Fruit fly (Drosophila melanogaster): ENCODE data around the gene JMJD5.

JMJD5 gene

DNA sequence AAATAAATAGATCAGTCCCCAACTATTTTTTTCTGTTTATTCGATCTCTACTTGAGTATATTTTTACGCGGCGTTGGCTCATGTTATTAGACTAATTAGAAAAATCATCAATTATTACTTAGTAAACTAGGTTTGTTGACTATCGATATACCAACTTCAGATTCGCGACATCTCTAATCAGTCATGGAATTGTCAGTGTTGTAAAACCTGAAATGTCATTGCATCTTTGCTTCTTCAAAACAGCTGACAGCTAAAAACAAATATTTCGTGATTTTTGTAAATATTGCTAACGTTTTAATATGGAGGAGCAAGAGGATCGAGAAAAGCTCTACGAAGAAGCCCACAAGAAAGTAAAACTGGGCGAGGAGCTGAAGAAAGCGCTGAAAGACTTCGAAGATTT is 7.3 kb downstream of the JMJD5 start, which contains the start of gene CG42553:
CG42553 (plus strand) TSS at position 216 of the 400 bp plus-strand sequence.
- TF ChIP-seq OdsH (GFP tag; optimal IDR thresholded peaks at IDR 0.05) (no peak), Dif (GFP tag; optimal IDR thresholded peaks at IDR 0.05; ENCODE audit: partially characterized antibody) (no peak), GATAd (GFP tag; optimal IDR thresholded peaks at IDR 0.05) (no peak), foxo (GFP tag; optimal IDR thresholded peaks at IDR 0.05) (no peak), Hr78 (GFP tag; optimal IDR thresholded peaks at IDR 0.05) (no peak), pan (optimal IDR thresholded peaks at IDR 0.05) (no peak), lola (GFP tag; optimal IDR thresholded peaks at IDR 0.05) (no peak), Rel (GFP tag; optimal IDR thresholded peaks at IDR 0.05) (no peak), Rel (tag; optimal IDR thresholded peaks at IDR 0.05) (peak; percentile 7), Vsx2 (GFP tag; optimal IDR thresholded peaks at IDR 0.05; ENCODE audit: partially characterized antibody) (no peak), Mio (GFP tag; optimal IDR thresholded peaks at IDR 0.05) (no peak), CG32264 (GFP tag; optimal IDR thresholded peaks at IDR 0.05) (no peak), sv (GFP tag; optimal IDR thresholded peaks at IDR 0.05) (no peak), HLH106 (tag; optimal IDR thresholded peaks at IDR 0.05) (no peak), Hnf4 (GFP tag; optimal IDR thresholded peaks at IDR 0.05) (peak; percentile 13), dl (GFP tag; optimal IDR thresholded peaks at IDR 0.05; ENCODE audit: insufficient read depth in 1 of 2, partially characterized antibody in 2 of 2) (no peak), CrebA (GFP tag; optimal IDR thresholded peaks at IDR 0.05; ENCODE audit: borderline replicate concordance) (no peak), CG9705 (GFP tag; optimal IDR thresholded peaks at IDR 0.05) (no peak), Hr83 (GFP tag; optimal IDR thresholded peaks at IDR 0.05; ENCODE audit: poor library complexity, severe bottlenecking) (peak; percentile 20), ey (GFP tag; optimal IDR thresholded peaks at IDR 0.05) (no peak), h (GFP tag; optimal IDR thresholded peaks at IDR 0.05) (no peak), woc (GFP tag; optimal IDR thresholded peaks at IDR 0.05) (peak; percentile 78), Dfd (GFP tag; optimal IDR thresholded peaks at IDR 0.05) (no peak), Abd-B (GFP tag; optimal IDR thresholded peaks at IDR 0.05) (no peak), tai (GFP tag; optimal IDR thresholded peaks at IDR 0.05) (no peak), dmrt93B (GFP tag; optimal IDR thresholded peaks at IDR 0.05) (no peak), br (GFP tag; optimal IDR thresholded peaks at IDR 0.05) (no peak), rgr (GFP tag; optimal IDR thresholded peaks at IDR 0.05) (no peak), sage (GFP tag; optimal IDR thresholded peaks at IDR 0.05) (no peak)

dm6 chr3L:832897-833857 is 8.0 kb downstream of the JMJD5 start, which contains the start of gene Sf3b3:
TSS of gene Sf3b3 (minus strand) at chr3L:833385.
- TF ChIP-seq rgr (GFP tag; optimal IDR thresholded peaks at IDR 0.05) = no peak
- TF ChIP-seq tai (GFP tag; optimal IDR thresholded peaks at IDR 0.05) = no peak
- TF ChIP-seq h (GFP tag; optimal IDR thresholded peaks at IDR 0.05) = no peak
- no peak for TF ChIP-seq Rel (GFP tag; optimal IDR thresholded peaks at IDR 0.05)
- TF ChIP-seq Rel (tag; optimal IDR thresholded peaks at IDR 0.05) = peak; percentile 28
- peak; percentile 29 for TF ChIP-seq Sp1 (GFP tag; optimal IDR thresholded peaks at IDR 0.05)
- TF ChIP-seq OdsH (GFP tag; optimal IDR thresholded peaks at IDR 0.05) = peak; percentile 5
- TF ChIP-seq pan (optimal IDR thresholded peaks at IDR 0.05) = no peak
- peak in 1 of 2 experiments; percentile 25 for TF ChIP-seq foxo (GFP tag; optimal IDR thresholded peaks at IDR 0.05)
- no peak for TF ChIP-seq Dfd (GFP tag; optimal IDR thresholded peaks at IDR 0.05)
- TF ChIP-seq GATAd (GFP tag; optimal IDR thresholded peaks at IDR 0.05) = no peak
- no peak for TF ChIP-seq Abd-B (GFP tag; optimal IDR thresholded peaks at IDR 0.05)
- TF ChIP-seq CG9705 (GFP tag; optimal IDR thresholded peaks at IDR 0.05) = peak; percentile 13
- no peak for TF ChIP-seq sv (GFP tag; optimal IDR thresholded peaks at IDR 0.05)
- no peak for TF ChIP-seq fru (GFP tag; optimal IDR thresholded peaks at IDR 0.05)
- peak; percentile 26 for TF ChIP-seq Hnf4 (GFP tag; optimal IDR thresholded peaks at IDR 0.05)
- peak; percentile 45 for TF ChIP-seq Myc (optimal IDR thresholded peaks at IDR 0.05)
- no peak for TF ChIP-seq lola (GFP tag; optimal IDR thresholded peaks at IDR 0.05)
- no peak for TF ChIP-seq Hr78 (GFP tag; optimal IDR thresholded peaks at IDR 0.05)
- peak; percentile 46 for TF ChIP-seq HLH106 (tag; optimal IDR thresholded peaks at IDR 0.05)
- peak; percentile 57 for TF ChIP-seq woc (GFP tag; optimal IDR thresholded peaks at IDR 0.05)
- TF ChIP-seq Dif (GFP tag; optimal IDR thresholded peaks at IDR 0.05; ENCODE audit: partially characterized antibody) = no peak

dm6 chr3L:824444-824843 is 16.7 kb downstream of the JMJD5 start:
- TF ChIP-seq GATAd (GFP tag; optimal IDR thresholded peaks at IDR 0.05) = no peak
- no peak for TF ChIP-seq lola (GFP tag; optimal IDR thresholded peaks at IDR 0.05)
- peak; percentile 3 for TF ChIP-seq dmrt93B (GFP tag; optimal IDR thresholded peaks at IDR 0.05)
- TF ChIP-seq Hr83 (GFP tag; optimal IDR thresholded peaks at IDR 0.05; ENCODE audit: poor library complexity, severe bottlenecking) = no peak
- TF ChIP-seq brk (GFP tag; optimal IDR thresholded peaks at IDR 0.05) = no peak
- no peak for TF ChIP-seq dl (GFP tag; optimal IDR thresholded peaks at IDR 0.05; ENCODE audit: insufficient read depth in 1 of 2, partially characterized antibody in 2 of 2)
- peak; percentile 68 for TF ChIP-seq Sp1 (GFP tag; optimal IDR thresholded peaks at IDR 0.05)
- peak; percentile 33 for TF ChIP-seq woc (GFP tag; optimal IDR thresholded peaks at IDR 0.05)
- TF ChIP-seq psq (GFP tag; optimal IDR thresholded peaks at IDR 0.05) = peak; percentile 22
- peak; percentile 48 for TF ChIP-seq OdsH (GFP tag; optimal IDR thresholded peaks at IDR 0.05)
- TF ChIP-seq Jra (GFP tag; optimal IDR thresholded peaks at IDR 0.05) = no peak
- peak; percentile 60 for TF ChIP-seq h (GFP tag; optimal IDR thresholded peaks at IDR 0.05)
- peak; percentile 28 for TF ChIP-seq fru (GFP tag; optimal IDR thresholded peaks at IDR 0.05)
- no peak for TF ChIP-seq dsf (GFP tag; optimal IDR thresholded peaks at IDR 0.05; ENCODE audit: borderline replicate concordance)
- no peak for TF ChIP-seq Hnf4 (GFP tag; optimal IDR thresholded peaks at IDR 0.05)
- peak; percentile 39 for TF ChIP-seq rgr (GFP tag; optimal IDR thresholded peaks at IDR 0.05)
- TF ChIP-seq foxo (GFP tag; optimal IDR thresholded peaks at IDR 0.05) = peak in 1 of 2 experiments; percentile 39
- TF ChIP-seq br (GFP tag; optimal IDR thresholded peaks at IDR 0.05) = peak; percentile 54
- peak; percentile 71 for TF ChIP-seq ey (GFP tag; optimal IDR thresholded peaks at IDR 0.05)
- TF ChIP-seq Hr78 (GFP tag; optimal IDR thresholded peaks at IDR 0.05) = no peak
- TF ChIP-seq HLH106 (tag; optimal IDR thresholded peaks at IDR 0.05) = peak; percentile 62
- no peak for TF ChIP-seq Rel (GFP tag; optimal IDR thresholded peaks at IDR 0.05)
- TF ChIP-seq Rel (tag; optimal IDR thresholded peaks at IDR 0.05) = peak; percentile 1

All from whole organism, wandering third instar larva.